Worm (Caenorhabditis elegans) whole organism, L4/young adult: ENCODE measurements around the gene fil-2.

Experiments
- dao-5 ChIP-seq: sonication (generic microtip); optimal IDR thresholded peaks from 2 replicates; lab custom pipeline; 2016; ENCODE audit warnings: missing genotype, missing genetic modification characterization, moderate library complexity, missing compliant biosample characterization
- him-1 ChIP-seq: sonication (generic microtip); optimal IDR thresholded peaks from 2 replicates; lab custom pipeline; 2016; ENCODE audit warnings: missing genotype, missing genetic modification reagents, missing genetic modification characterization, missing compliant biosample characterization

DNA sequence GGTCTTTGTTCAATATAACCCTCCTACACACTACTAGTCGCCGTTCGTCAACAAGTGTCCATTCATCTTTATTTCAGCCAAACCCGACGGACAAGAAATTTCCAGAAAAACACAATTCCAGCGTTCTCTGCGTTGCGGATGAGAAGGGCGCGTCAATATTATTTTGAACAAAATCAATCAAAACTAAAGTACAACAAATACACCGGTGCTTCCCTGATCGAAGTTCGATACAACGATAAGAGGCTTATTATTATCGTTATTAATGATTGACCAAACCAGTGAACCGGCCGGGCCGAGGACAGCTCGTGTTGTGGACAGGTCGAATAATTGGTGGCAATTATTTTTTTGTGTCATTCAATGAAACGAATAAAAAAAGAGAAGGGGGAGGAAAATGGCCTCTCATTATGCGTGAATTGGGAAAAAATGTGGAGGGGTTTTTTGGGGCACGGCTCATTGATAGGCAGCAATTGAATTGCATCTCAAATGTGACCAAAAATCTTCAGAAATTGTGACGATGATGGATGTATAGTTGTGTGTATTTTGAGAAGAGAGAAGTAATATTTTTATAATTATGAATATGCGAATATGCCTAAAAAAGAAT lies 48.1 kb upstream of the fil-2 start:
- TF ChIP-seq dao-5 (tag; lab: Kevin White, UChicago) (no peak), him-1 (tag; lab: Kevin White, UChicago) (no peak)
